ENCODE assay signal across 5 worm cellular contexts in genomic region chrII:13304339-13304938, ce11.
TF ChIP-seq lines count a peak whose summit lies in the region.

No protein-coding gene starts in this region.

TF ChIP-seq in whole organism, L1 larva, 84 proteins besides CTCF, POLR2A, EP300 and RAD21 (continues in another document):
- TF ChIP-seq snpc-4 (tag; optimal IDR thresholded peaks at IDR 0.05; lab: Kevin White, UChicago) (peak; percentile 3), dpl-1 (GFP tag; optimal IDR thresholded peaks at IDR 0.05; lab: Kevin White, UChicago) (peak in 1 of 3 experiments; percentile 4), nhr-85 (tag; lab: Kevin White, UChicago) (no peak), lin-15B (tag; optimal IDR thresholded peaks at IDR 0.05; lab: Kevin White, UChicago) (no peak), nhr-71 (tag; optimal IDR thresholded peaks at IDR 0.05; lab: Kevin White, UChicago) (peak; percentile 13), nhr-84 (tag; optimal IDR thresholded peaks at IDR 0.05; lab: Kevin White, UChicago) (no peak), aha-1 (tag; optimal IDR thresholded peaks at IDR 0.05; lab: Kevin White, UChicago) (no peak), blmp-1 (tag; optimal IDR thresholded peaks at IDR 0.05; lab: Kevin White, UChicago) (peak; percentile 37), lin-35 (GFP tag; optimal IDR thresholded peaks at IDR 0.05; lab: Kevin White, UChicago) (peak in 1 of 2 experiments; percentile 11), lin-14 (GFP tag; optimal IDR thresholded peaks at IDR 0.05; lab: Kevin White, UChicago) (peak; percentile 74), ets-5 (GFP tag; IDR thresholded peaks at IDR 0.05; lab: Robert Waterston, UW) (0 out of 2 replicates have a peak, but pooled peaks have one; percentile 76), ceh-8 (GFP tag; optimal IDR thresholded peaks at IDR 0.05; lab: Kevin White, UChicago) (no peak), mep-1 (tag; optimal IDR thresholded peaks at IDR 0.05; lab: Kevin White, UChicago) (peak; percentile 25), nhr-19 (GFP tag; conservative IDR thresholded peaks at IDR 0.05; lab: Robert Waterston, UW) (peak; percentile 36; the same call in 1 of the 2 replicates), lsy-2 (tag; optimal IDR thresholded peaks at IDR 0.05; lab: Kevin White, UChicago) (peak in 1 of 2 experiments; percentile 26), unc-130 (tag; optimal IDR thresholded peaks at IDR 0.05; lab: Kevin White, UChicago) (no peak), ceh-90 (tag; optimal IDR thresholded peaks at IDR 0.05; lab: Kevin White, UChicago) (no peak), unc-86 (tag; optimal IDR thresholded peaks at IDR 0.05; lab: Kevin White, UChicago) (peak; percentile 19)

TF ChIP-seq in whole organism, L2 larva, 48 proteins besides CTCF, POLR2A, EP300 and RAD21:
- TF ChIP-seq nhr-11 (tag; optimal IDR thresholded peaks at IDR 0.05; lab: Kevin White, UChicago) = no peak
- no peak for TF ChIP-seq Y55F3AM.14 (GFP tag; optimal IDR thresholded peaks at IDR 0.05; lab: Kevin White, UChicago)
- no peak for TF ChIP-seq lin-39 (tag; optimal IDR thresholded peaks at IDR 0.05; lab: Kevin White, UChicago)
- TF ChIP-seq mbf-1 (tag; optimal IDR thresholded peaks at IDR 0.05; lab: Kevin White, UChicago) = no peak
- TF ChIP-seq nhr-6 (tag; optimal IDR thresholded peaks at IDR 0.05; lab: Kevin White, UChicago) = no peak
- TF ChIP-seq dmd-4 (tag; optimal IDR thresholded peaks at IDR 0.05; lab: Kevin White, UChicago) = no peak
- TF ChIP-seq C34F6.9 (tag; optimal IDR thresholded peaks at IDR 0.05; lab: Kevin White, UChicago) = peak; percentile 16
- TF ChIP-seq nhr-10 (tag; optimal IDR thresholded peaks at IDR 0.05; lab: Kevin White, UChicago) = no peak
- peak; percentile 13 for TF ChIP-seq unc-55 (GFP tag; optimal IDR thresholded peaks at IDR 0.05; lab: Kevin White, UChicago)
- no peak for TF ChIP-seq skn-1 (tag; optimal IDR thresholded peaks at IDR 0.05; lab: Kevin White, UChicago)

TF ChIP-seq in whole organism, L3 larva, 47 proteins besides CTCF, POLR2A, EP300 and RAD21:
- TF ChIP-seq elt-2 (tag; optimal IDR thresholded peaks at IDR 0.05; lab: Kevin White, UChicago) = peak; percentile 3
- no peak for TF ChIP-seq ztf-4 (tag; optimal IDR thresholded peaks at IDR 0.05; lab: Kevin White, UChicago)
- TF ChIP-seq mml-1 (tag; optimal IDR thresholded peaks at IDR 0.05; lab: Kevin White, UChicago) = no peak
- peak; percentile 45 for TF ChIP-seq pha-4 (tag; optimal IDR thresholded peaks at IDR 0.05; lab: Kevin White, UChicago)
- no peak for TF ChIP-seq jun-1 (tag; optimal IDR thresholded peaks at IDR 0.05; lab: Kevin White, UChicago)
- peak; percentile 35 for TF ChIP-seq nfya-1 (tag; optimal IDR thresholded peaks at IDR 0.05; lab: Kevin White, UChicago; ENCODE audit: insufficient read depth)

TF ChIP-seq in whole organism, L4 larva, 104 proteins besides CTCF, POLR2A, EP300 and RAD21:
- TF ChIP-seq mep-1 (tag; optimal IDR thresholded peaks at IDR 0.05; lab: Kevin White, UChicago) = peak; percentile 3
- no peak for TF ChIP-seq daf-19 (GFP tag; conservative IDR thresholded peaks at IDR 0.05; lab: Robert Waterston, UW)
- TF ChIP-seq mes-2 (tag; optimal IDR thresholded peaks at IDR 0.05; lab: Kevin White, UChicago; ENCODE audit: poor library complexity, severe bottlenecking) = peak; percentile 9
- no peak for TF ChIP-seq snpc-4 (tag; optimal IDR thresholded peaks at IDR 0.05; lab: Kevin White, UChicago)
- no peak for TF ChIP-seq spr-1 (tag; optimal IDR thresholded peaks at IDR 0.05; lab: Kevin White, UChicago)
- TF ChIP-seq hlh-30 (tag; optimal IDR thresholded peaks at IDR 0.05; lab: Kevin White, UChicago; ENCODE audit: insufficient read depth) = peak; percentile 62
- 0 out of 2 replicates have a peak, but pooled peaks have one; percentile 25 for TF ChIP-seq tra-1 (GFP tag; IDR thresholded peaks at IDR 0.05; lab: Robert Waterston, UW)
- 0 out of 2 replicates have a peak, but pooled peaks have one; percentile 10 for TF ChIP-seq dmd-6 (GFP tag; IDR thresholded peaks at IDR 0.05; lab: Robert Waterston, UW)
- TF ChIP-seq F26F4.8 (GFP tag; conservative IDR thresholded peaks at IDR 0.05; lab: Robert Waterston, UW) = 0 out of 2 replicates have a peak, but pooled peaks have one; percentile 45
- peak; percentile 16 for TF ChIP-seq nhr-28 (tag; optimal IDR thresholded peaks at IDR 0.05; lab: Kevin White, UChicago)
- TF ChIP-seq daf-16 (GFP tag; optimal IDR thresholded peaks at IDR 0.05; lab: Kevin White, UChicago) = no peak
- peak; percentile 17 for TF ChIP-seq daf-16 (tag; optimal IDR thresholded peaks at IDR 0.05; lab: Kevin White, UChicago)
- no peak for TF ChIP-seq ceh-44 (GFP tag; IDR thresholded peaks at IDR 0.05; lab: Robert Waterston, UW)
- TF ChIP-seq lin-29 (GFP tag; IDR thresholded peaks at IDR 0.05; lab: Robert Waterston, UW) = no peak
- TF ChIP-seq F49E8.2 (tag; optimal IDR thresholded peaks at IDR 0.05; lab: Kevin White, UChicago; ENCODE audit: borderline replicate concordance) = no peak
- no peak for TF ChIP-seq mxl-3 (GFP tag; optimal IDR thresholded peaks at IDR 0.05; lab: Kevin White, UChicago)
- TF ChIP-seq aly-2 (tag; optimal IDR thresholded peaks at IDR 0.05; lab: Kevin White, UChicago) = no peak
- TF ChIP-seq lsy-2 (tag; optimal IDR thresholded peaks at IDR 0.05; lab: Kevin White, UChicago) = peak in 1 of 2 experiments; percentile 43
TF ChIP-seq in whole organism, L4 larva: peak in this region for 9.

TF ChIP-seq in whole organism, young adult, 124 proteins besides CTCF, POLR2A, EP300 and RAD21:
- TF ChIP-seq mxl-1 (tag; optimal IDR thresholded peaks at IDR 0.05; lab: Kevin White, UChicago) (no peak), egl-18 (GFP tag; IDR thresholded peaks at IDR 0.05; lab: Robert Waterston, UW) (0 out of 2 replicates have a peak, but pooled peaks have one; percentile 41), ztf-22 (GFP tag; optimal IDR thresholded peaks at IDR 0.05; lab: Kevin White, UChicago) (peak; percentile 55), hmg-1.2 (GFP tag; IDR thresholded peaks at IDR 0.05; lab: Robert Waterston, UW) (peak; percentile 37; the same call in 1 of the 2 replicates), dox-1 (GFP tag; IDR thresholded peaks at IDR 0.05; lab: Robert Waterston, UW) (0 out of 2 replicates have a peak, but pooled peaks have one; percentile 11), nfya-1 (tag; optimal IDR thresholded peaks at IDR 0.05; lab: Kevin White, UChicago; ENCODE audit: borderline replicate concordance, insufficient read depth) (no peak), K11D2.4 (GFP tag; IDR thresholded peaks at IDR 0.05; lab: Robert Waterston, UW) (0 out of 2 replicates have a peak, but pooled peaks have one; percentile 34), attf-5 (GFP tag; optimal IDR thresholded peaks at IDR 0.05; lab: Kevin White, UChicago) (no peak), gei-17 (GFP tag; optimal IDR thresholded peaks at IDR 0.05; lab: Kevin White, UChicago) (no peak)
